Worm (Caenorhabditis elegans): ENCODE results near the gene Y94H6A.2.

Y94H6A.2 gene

DNA sequence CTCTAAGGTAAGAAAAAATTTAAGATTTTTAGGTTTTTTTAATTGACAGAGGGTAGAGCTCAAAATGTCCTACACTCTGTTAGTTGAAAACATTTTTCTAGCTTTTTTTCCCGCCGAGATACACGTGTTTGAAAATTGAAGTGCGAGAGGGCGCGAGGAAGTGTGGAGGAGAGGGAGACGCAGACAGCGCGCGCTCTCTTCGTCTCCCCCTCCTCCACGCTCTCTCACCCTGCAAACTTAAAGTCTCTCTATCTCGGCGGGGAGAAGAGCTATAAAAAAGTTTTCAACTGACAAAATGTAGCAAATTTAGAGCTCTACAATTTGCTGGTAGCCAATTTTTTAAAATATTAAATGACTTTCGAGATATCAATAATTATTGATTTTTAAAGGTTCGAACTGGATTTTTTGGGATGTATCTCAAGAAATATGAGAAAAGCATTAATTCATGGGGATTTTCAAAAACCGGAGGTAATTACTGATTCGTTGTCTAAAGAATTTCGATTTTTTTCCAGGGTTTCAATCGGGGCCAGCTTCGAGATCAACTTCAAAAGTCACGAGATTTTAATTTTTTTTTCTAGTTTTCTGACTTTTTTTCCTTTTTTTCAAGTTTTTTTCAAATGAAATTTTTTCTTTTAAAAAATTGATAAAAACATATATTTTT is 35.1 kb downstream of the Y94H6A.2 start (continued):
- TF ChIP-seq saeg-2 (GFP tag; IDR thresholded peaks at IDR 0.05), result no peak
- peak; percentile 86 for TF ChIP-seq ama-1 (optimal IDR thresholded peaks at IDR 0.05)
- TF ChIP-seq mes-2 (tag; optimal IDR thresholded peaks at IDR 0.05; ENCODE audit: poor library complexity, severe bottlenecking), result no peak
- TF ChIP-seq zfp-3 (GFP tag; conservative IDR thresholded peaks at IDR 0.05), result no peak
- no peak for TF ChIP-seq nhr-48 (tag; optimal IDR thresholded peaks at IDR 0.05)
- no peak for TF ChIP-seq lsy-2 (tag; optimal IDR thresholded peaks at IDR 0.05)
- TF ChIP-seq egl-43 (GFP tag; IDR thresholded peaks at IDR 0.05), result peak; percentile 54; the same call in 1 of the 2 replicates
- peak; percentile 94 for TF ChIP-seq sdz-12 (GFP tag; optimal IDR thresholded peaks at IDR 0.05)
- no peak for TF ChIP-seq lin-13 (GFP tag; optimal IDR thresholded peaks at IDR 0.05)
- TF ChIP-seq ceh-82 (tag; optimal IDR thresholded peaks at IDR 0.05), result no peak
- no peak for TF ChIP-seq hlh-30 (tag; optimal IDR thresholded peaks at IDR 0.05; ENCODE audit: insufficient read depth)
- no peak for TF ChIP-seq Y5F2A.4 (GFP tag; optimal IDR thresholded peaks at IDR 0.05)
- no peak for TF ChIP-seq nhr-25 (tag; optimal IDR thresholded peaks at IDR 0.05; ENCODE audit: borderline replicate concordance, insufficient read depth)
- no peak for TF ChIP-seq T26A8.4 (GFP tag; IDR thresholded peaks at IDR 0.05)
- peak in 1 of 2 experiments; percentile 24 for TF ChIP-seq unc-62 (GFP tag; optimal IDR thresholded peaks at IDR 0.05 in 1 of 2)
- no peak for TF ChIP-seq unc-62 (tag; optimal IDR thresholded peaks at IDR 0.05)
- no peak for TF ChIP-seq tag-97 (GFP tag; IDR thresholded peaks at IDR 0.05)
- no peak for TF ChIP-seq dpl-1 (GFP tag; optimal IDR thresholded peaks at IDR 0.05)
- TF ChIP-seq nhr-77 (tag; optimal IDR thresholded peaks at IDR 0.05), result no peak
- TF ChIP-seq ces-1 (GFP tag; optimal IDR thresholded peaks at IDR 0.05), result no peak
- no peak for TF ChIP-seq zfp-2 (tag; optimal IDR thresholded peaks at IDR 0.05)
- TF ChIP-seq daf-16 (GFP tag; optimal IDR thresholded peaks at IDR 0.05), result no peak
- no peak for TF ChIP-seq daf-16 (tag; optimal IDR thresholded peaks at IDR 0.05)
- TF ChIP-seq rbr-2 (tag; optimal IDR thresholded peaks at IDR 0.05), result no peak
- no peak for TF ChIP-seq R02D3.7 (tag; optimal IDR thresholded peaks at IDR 0.05)
- TF ChIP-seq mep-1 (tag; optimal IDR thresholded peaks at IDR 0.05), result peak; percentile 36
- no peak for TF ChIP-seq fkh-10 (GFP tag; optimal IDR thresholded peaks at IDR 0.05)
- TF ChIP-seq daf-8 (GFP tag; IDR thresholded peaks at IDR 0.05), result no peak
- no peak for TF ChIP-seq lin-1 (GFP tag; IDR thresholded peaks at IDR 0.05)
- TF ChIP-seq zip-2 (tag; optimal IDR thresholded peaks at IDR 0.05), result no peak
- no peak for TF ChIP-seq madf-5 (GFP tag; IDR thresholded peaks at IDR 0.05)
- TF ChIP-seq F37D6.2 (tag; optimal IDR thresholded peaks at IDR 0.05), result no peak
- TF ChIP-seq nhr-237 (tag; optimal IDR thresholded peaks at IDR 0.05), result no peak
- TF ChIP-seq F10B5.3 (tag; optimal IDR thresholded peaks at IDR 0.05), result no peak
- TF ChIP-seq duxl-1 (tag; optimal IDR thresholded peaks at IDR 0.05; ENCODE audit: poor library complexity), result peak; percentile 55
- TF ChIP-seq F26F4.8 (GFP tag; conservative IDR thresholded peaks at IDR 0.05), result no peak
- no peak for TF ChIP-seq unc-130 (GFP tag; optimal IDR thresholded peaks at IDR 0.05)
- no peak for TF ChIP-seq daf-19 (GFP tag; conservative IDR thresholded peaks at IDR 0.05)
- no peak for TF ChIP-seq snpc-4 (tag; optimal IDR thresholded peaks at IDR 0.05)
- TF ChIP-seq nhr-6 (tag; optimal IDR thresholded peaks at IDR 0.05), result no peak
- TF ChIP-seq dmd-9 (GFP tag; IDR thresholded peaks at IDR 0.05), result no peak
- TF ChIP-seq nhr-11 (tag; optimal IDR thresholded peaks at IDR 0.05), result no peak
- no peak for TF ChIP-seq hlh-11 (tag; optimal IDR thresholded peaks at IDR 0.05)
- TF ChIP-seq ctbp-1 (GFP tag; IDR thresholded peaks at IDR 0.05), result 0 out of 2 replicates have a peak, but pooled peaks have one; percentile 56
- no peak for TF ChIP-seq nhr-42 (GFP tag; IDR thresholded peaks at IDR 0.05)
- no peak for TF ChIP-seq madf-9 (GFP tag; conservative IDR thresholded peaks at IDR 0.05)
- TF ChIP-seq jun-1 (tag; optimal IDR thresholded peaks at IDR 0.05), result no peak
- no peak for TF ChIP-seq spr-3 (GFP tag; optimal IDR thresholded peaks at IDR 0.05)
- no peak for TF ChIP-seq spr-1 (tag; optimal IDR thresholded peaks at IDR 0.05)
- TF ChIP-seq aly-2 (tag; optimal IDR thresholded peaks at IDR 0.05), result no peak
- no peak for TF ChIP-seq ztf-11 (tag; optimal IDR thresholded peaks at IDR 0.05)
- TF ChIP-seq php-3 (GFP tag; IDR thresholded peaks at IDR 0.05), result no peak
